Fruit fly (Drosophila melanogaster) whole organism, pupa: ENCODE results near the gene Spn28F.

Source experiments
- CG12605 ChIP-seq: fragments of 200-800 bp; sonication (Bioruptor generic); IDR thresholded peaks from 2 replicates; pipeline ENCODE4 v1.3.6; 2022; ENCODE audit warnings: missing biosample characterization, missing genetic modification characterization
- CG13204 ChIP-seq: fragments of 200-800 bp; sonication (Bioruptor generic); optimal IDR thresholded peaks from 2 replicates; lab custom pipeline; 2018; ENCODE audit warnings: missing biosample characterization, mild to moderate bottlenecking, missing genetic modification characterization, moderate library complexity
- CG32121 ChIP-seq: fragments of 200-800 bp; sonication (Bioruptor generic); IDR thresholded peaks from 2 replicates; pipeline ENCODE4 v1.3.6; 2022; ENCODE audit warnings: missing biosample characterization, missing genetic modification characterization
- CG34367 ChIP-seq: fragments of 200-800 bp; sonication (Bioruptor generic); optimal IDR thresholded peaks from 2 replicates; lab custom pipeline; 2018; ENCODE audit warnings: missing biosample characterization, mild to moderate bottlenecking, missing genetic modification characterization
- CG8159 ChIP-seq: fragments of 200-800 bp; sonication (Bioruptor generic); optimal IDR thresholded peaks from 3 replicates; lab custom pipeline; 2018; ENCODE audit warnings: missing biosample characterization, mild to moderate bottlenecking, missing genetic modification characterization, moderate library complexity
- CG9948 ChIP-seq: fragments of 200-800 bp; sonication (Bioruptor generic); optimal IDR thresholded peaks from 2 replicates; lab custom pipeline; 2018; ENCODE audit warnings: missing biosample characterization, mild to moderate bottlenecking, missing genetic modification characterization, moderate library complexity
- D1 ChIP-seq: fragments of 200-800 bp; sonication (Bioruptor generic); optimal IDR thresholded peaks from 2 replicates; lab custom pipeline; 2018; ENCODE audit warnings: missing biosample characterization, mild to moderate bottlenecking, missing genetic modification characterization, moderate library complexity
- Pif1A ChIP-seq: fragments of 200-800 bp; sonication (Bioruptor generic); optimal IDR thresholded peaks from 3 replicates; lab custom pipeline; 2016; ENCODE audit warnings: missing biosample characterization, missing genetic modification characterization
- gl ChIP-seq: fragments of 200-800 bp; sonication (Bioruptor generic); optimal IDR thresholded peaks from 2 replicates; lab custom pipeline; 2018; ENCODE audit warnings: missing biosample characterization, mild to moderate bottlenecking, missing genetic modification characterization
- rn ChIP-seq: fragments of 200-800 bp; sonication (Bioruptor generic); IDR thresholded peaks from 2 replicates; pipeline ENCODE4 v1.3.6; 2022; ENCODE audit warnings: missing biosample characterization, missing genetic modification characterization

- TF ChIP-seq CG12605 (no peak), CG32121 (no peak), D1 (tag; lab: Kevin White, UChicago) (no peak), CG13204 (GFP tag; lab: Kevin White, UChicago) (no peak), Pif1A (GFP tag; lab: Kevin White, UChicago) (no peak), gl (no peak), CG8159 (no peak), CG9948 (tag; lab: Kevin White, UChicago) (no peak), rn (GFP tag; lab: Robert Waterston, UW) (no peak), CG34367 (no peak)
Observed at dm6 chr2L:8239032-8239650, 2.5 kb downstream of the Spn28F start.
